Fruit fly (Drosophila melanogaster) whole organism, embryonic: ENCODE results near the gene morgue.

Experiments used
- C15 ChIP-seq: fragments of 200-800 bp; sonication (Bioruptor generic); IDR thresholded peaks from 3 replicates; pipeline ENCODE4 v1.3.6; 2022; ENCODE audit warnings: missing biosample characterization, missing genetic modification characterization
- CG10366 ChIP-seq: fragments of 200-800 bp; sonication (Bioruptor generic); IDR thresholded peaks from 2 replicates; pipeline ENCODE4 v1.3.6; 2022; ENCODE audit warnings: missing biosample characterization, missing genetic modification characterization
- CG10462 ChIP-seq: fragments of 200-800 bp; sonication (Bioruptor generic); optimal IDR thresholded peaks from 2 replicates; lab custom pipeline; 2016; ENCODE audit warnings: missing biosample characterization, missing genetic modification characterization
- CG10654 ChIP-seq: fragments of 200-800 bp; sonication (Bioruptor generic); optimal IDR thresholded peaks from 2 replicates; lab custom pipeline; 2016; ENCODE audit warnings: missing biosample characterization, missing genetic modification characterization
- CG10979 ChIP-seq: fragments of 200-800 bp; sonication (Bioruptor generic); optimal IDR thresholded peaks from 2 replicates; lab custom pipeline; 2018; ENCODE audit warnings: missing biosample characterization, mild to moderate bottlenecking, missing genetic modification characterization, moderate library complexity
- CG11398 ChIP-seq: fragments of 200-800 bp; sonication (Bioruptor generic); optimal IDR thresholded peaks from 2 replicates; lab custom pipeline; 2016; ENCODE audit warnings: missing biosample characterization, missing genetic modification characterization
- CG11504 ChIP-seq: fragments of 200-800 bp; sonication (Bioruptor generic); optimal IDR thresholded peaks from 3 replicates; lab custom pipeline; 2019; ENCODE audit warnings: missing biosample characterization, mild to moderate bottlenecking, missing genetic modification characterization, moderate library complexity
- CG12236 ChIP-seq: fragments of 200-800 bp; sonication (Bioruptor generic); optimal IDR thresholded peaks from 2 replicates; lab custom pipeline; 2016; ENCODE audit warnings: missing biosample characterization, missing genetic modification characterization
- CG13287 ChIP-seq: fragments of 200-800 bp; sonication (Bioruptor generic); IDR thresholded peaks from 2 replicates; pipeline ENCODE4 v1.3.6; 2022; ENCODE audit warnings: missing biosample characterization, missing genetic modification characterization; ENCODE audit not compliant: partially characterized antibody
- CG1529 ChIP-seq: fragments of 200-800 bp; sonication (Bioruptor generic); optimal IDR thresholded peaks from 3 replicates; lab custom pipeline; 2018; ENCODE audit warnings: missing biosample characterization, missing genetic modification characterization
- CG15514 ChIP-seq: fragments of 200-800 bp; sonication (Bioruptor generic); optimal IDR thresholded peaks from 3 replicates; lab custom pipeline; 2017; ENCODE audit warnings: missing biosample characterization, missing genetic modification characterization, mild to moderate bottlenecking, moderate library complexity, missing genetic modification reagents
- CG1647 ChIP-seq: fragments of 200-800 bp; sonication (Bioruptor generic); optimal IDR thresholded peaks from 3 replicates; lab custom pipeline; 2016; ENCODE audit warnings: missing biosample characterization, missing genetic modification characterization
- CG18599 ChIP-seq: fragments of 200-800 bp; sonication (Bioruptor generic); optimal IDR thresholded peaks from 3 replicates; lab custom pipeline; 2017; ENCODE audit warnings: missing biosample characterization, missing genetic modification characterization, mild to moderate bottlenecking, moderate library complexity, missing genetic modification reagents
- CG2712 ChIP-seq: fragments of 200-800 bp; optimal IDR thresholded peaks from 3 replicates; lab custom pipeline; 2019; ENCODE audit warnings: missing biosample characterization, mild to moderate bottlenecking, missing genetic modification characterization, moderate library complexity
- CG3995 ChIP-seq: fragments of 200-800 bp; sonication (Bioruptor generic); optimal IDR thresholded peaks from 3 replicates; lab custom pipeline; 2016; ENCODE audit warnings: missing biosample characterization, missing genetic modification characterization
- CG5245 ChIP-seq: fragments of 200-800 bp; sonication (Bioruptor generic); optimal IDR thresholded peaks from 3 replicates; lab custom pipeline; 2016; ENCODE audit warnings: missing biosample characterization, missing genetic modification characterization
- CG6654 ChIP-seq: fragments of 200-800 bp; sonication (Bioruptor generic); optimal IDR thresholded peaks from 2 replicates; lab custom pipeline; 2017; ENCODE audit warnings: missing biosample characterization, mild to moderate bottlenecking, missing genetic modification characterization
- CG6683 ChIP-seq: fragments of 200-800 bp; sonication (Bioruptor generic); optimal IDR thresholded peaks from 2 replicates; lab custom pipeline; 2017; ENCODE audit warnings: missing biosample characterization, mild to moderate bottlenecking, missing genetic modification characterization, missing genetic modification reagents
- CG6765 ChIP-seq: fragments of 200-800 bp; sonication (Bioruptor generic); optimal IDR thresholded peaks from 3 replicates; lab custom pipeline; 2017; ENCODE audit warnings: missing biosample characterization, mild to moderate bottlenecking, missing genetic modification characterization
- CG6813 ChIP-seq: fragments of 200-800 bp; sonication (Bioruptor generic); optimal IDR thresholded peaks from 2 replicates; lab custom pipeline; 2017; ENCODE audit warnings: missing biosample characterization, missing genetic modification characterization, mild to moderate bottlenecking, moderate library complexity, missing genetic modification reagents
- CG9609 ChIP-seq: fragments of 200-800 bp; sonication (Bioruptor generic); optimal IDR thresholded peaks from 3 replicates; lab custom pipeline; 2016; ENCODE audit warnings: missing biosample characterization, missing genetic modification characterization
- Drgx ChIP-seq: fragments of 200-800 bp; sonication (Bioruptor generic); IDR thresholded peaks from 2 replicates; pipeline ENCODE4 v1.3.6; 2022; ENCODE audit warnings: missing biosample characterization, missing genetic modification characterization
- E2f1 ChIP-seq: fragments of 200-800 bp; sonication (Bioruptor generic); IDR thresholded peaks from 2 replicates; pipeline ENCODE4 v1.3.6; 2022; ENCODE audit warnings: missing biosample characterization, missing genetic modification characterization
- Ets65A ChIP-seq: fragments of 200-800 bp; sonication (Bioruptor generic); peaks from one replicate; lab custom pipeline; 2016; ENCODE audit warnings: missing biosample characterization, missing genetic modification characterization
- MESR4 ChIP-seq: fragments of 200-800 bp; sonication (Bioruptor generic); optimal IDR thresholded peaks from 2 replicates; lab custom pipeline; 2018; ENCODE audit warnings: missing biosample characterization, mild to moderate bottlenecking, missing genetic modification characterization, moderate library complexity
- Mes4 ChIP-seq: fragments of 200-800 bp; sonication (Bioruptor generic); optimal IDR thresholded peaks from 2 replicates; lab custom pipeline; 2016; ENCODE audit warnings: missing biosample characterization, missing genetic modification characterization
- Opbp ChIP-seq: fragments of 200-800 bp; sonication (Bioruptor generic); IDR thresholded peaks from 3 replicates; pipeline ENCODE4 v1.3.6; 2022; ENCODE audit warnings: missing biosample characterization, missing genetic modification characterization; ENCODE audit not compliant: partially characterized antibody
- Ptx1 ChIP-seq: fragments of 200-800 bp; sonication (Bioruptor generic); IDR thresholded peaks from 2 replicates; pipeline ENCODE4 v1.3.6; 2022; ENCODE audit warnings: missing biosample characterization, missing genetic modification characterization
- Rx ChIP-seq: fragments of 200-800 bp; sonication (Bioruptor generic); IDR thresholded peaks from 2 replicates; pipeline ENCODE4 v1.3.6; 2022; ENCODE audit warnings: missing biosample characterization, missing genetic modification characterization
- Six4 ChIP-seq: fragments of 200-800 bp; sonication (Bioruptor generic); optimal IDR thresholded peaks from 2 replicates; lab custom pipeline; 2016; ENCODE audit warnings: missing biosample characterization, missing genetic modification characterization
- Sry-β ChIP-seq: fragments of 200-800 bp; sonication (Bioruptor generic); optimal IDR thresholded peaks from 2 replicates; lab custom pipeline; 2018; ENCODE audit warnings: missing biosample characterization, mild to moderate bottlenecking, missing genetic modification characterization, moderate library complexity
- Sry-δ ChIP-seq: fragments of 200-800 bp; sonication (Bioruptor generic); optimal IDR thresholded peaks from 2 replicates; lab custom pipeline; 2016; ENCODE audit warnings: missing biosample characterization, missing genetic modification characterization
- ab ChIP-seq: fragments of 200-800 bp; sonication (Bioruptor generic); optimal IDR thresholded peaks from 2 replicates; lab custom pipeline; 2016; ENCODE audit warnings: missing biosample characterization, missing genetic modification characterization
- ap ChIP-seq: fragments of 200-800 bp; sonication (Bioruptor generic); IDR thresholded peaks from 2 replicates; pipeline ENCODE4 v1.3.6; 2022; ENCODE audit warnings: missing biosample characterization, missing genetic modification characterization
- bab2 ChIP-seq: fragments of 200-800 bp; sonication (Bioruptor generic); optimal IDR thresholded peaks from 2 replicates; lab custom pipeline; 2016; ENCODE audit warnings: missing biosample characterization, missing genetic modification characterization
- fd64A ChIP-seq: fragments of 200-800 bp; sonication (Bioruptor generic); optimal IDR thresholded peaks from 3 replicates; lab custom pipeline; 2018; ENCODE audit warnings: missing biosample characterization, mild to moderate bottlenecking, missing genetic modification characterization
- hbn ChIP-seq: fragments of 200-800 bp; sonication (Bioruptor generic); IDR thresholded peaks from 2 replicates; pipeline ENCODE4 v1.3.6; 2022; ENCODE audit warnings: missing biosample characterization, missing genetic modification characterization; ENCODE audit not compliant: partially characterized antibody
- jumu ChIP-seq: fragments of 200-800 bp; sonication (Bioruptor generic); optimal IDR thresholded peaks from 3 replicates; lab custom pipeline; 2016; ENCODE audit warnings: missing biosample characterization, missing genetic modification characterization
- klu ChIP-seq: fragments of 200-800 bp; sonication (Bioruptor generic); IDR thresholded peaks from 2 replicates; pipeline ENCODE4 v1.3.6; 2022; ENCODE audit warnings: missing biosample characterization, missing genetic modification characterization
- lbe ChIP-seq: fragments of 200-800 bp; sonication (Bioruptor generic); optimal IDR thresholded peaks from 2 replicates; lab custom pipeline; 2016; ENCODE audit warnings: missing biosample characterization, mild to moderate bottlenecking, missing genetic modification characterization
- oc ChIP-seq: fragments of 200-800 bp; sonication (Bioruptor generic); optimal IDR thresholded peaks from 2 replicates; lab custom pipeline; 2018; ENCODE audit warnings: missing biosample characterization, mild to moderate bottlenecking, missing genetic modification characterization, moderate library complexity
- peb ChIP-seq: fragments of 200-800 bp; sonication (Bioruptor generic); IDR thresholded peaks from 2 replicates; pipeline ENCODE4 v1.3.6; 2022; ENCODE audit warnings: missing biosample characterization, missing genetic modification characterization
- ranshi ChIP-seq: fragments of 200-800 bp; sonication (Bioruptor generic); IDR thresholded peaks from 2 replicates; pipeline ENCODE4 v1.3.6; 2022; ENCODE audit warnings: missing biosample characterization, missing genetic modification characterization
- sna ChIP-seq: fragments of 200-800 bp; sonication (Bioruptor generic); IDR thresholded peaks from 2 replicates; pipeline ENCODE4 v1.3.6; 2022; ENCODE audit warnings: missing biosample characterization, missing genetic modification characterization; ENCODE audit not compliant: partially characterized antibody
- so ChIP-seq: fragments of 200-800 bp; sonication (Bioruptor generic); IDR thresholded peaks from 3 replicates; pipeline ENCODE4 v1.3.6; 2022; ENCODE audit warnings: missing biosample characterization, missing genetic modification characterization
- tup ChIP-seq: fragments of 200-800 bp; sonication (Bioruptor generic); optimal IDR thresholded peaks from 2 replicates; lab custom pipeline; 2016; ENCODE audit warnings: missing biosample characterization, mild to moderate bottlenecking, missing genetic modification characterization, moderate library complexity
- vvl ChIP-seq: fragments of 200-800 bp; sonication (Bioruptor generic); IDR thresholded peaks from 2 replicates; pipeline ENCODE4 v1.3.6; 2022; ENCODE audit warnings: missing biosample characterization, missing genetic modification characterization
- wdn ChIP-seq: fragments of 200-800 bp; sonication (Bioruptor generic); IDR thresholded peaks from 2 replicates; pipeline ENCODE4 v1.3.6; 2022; ENCODE audit warnings: missing biosample characterization, missing genetic modification characterization

morgue gene

dm6 chr2L:4458119-4459056 is 13.9 kb upstream of the morgue start, which contains the start of gene RpL27A (continued):
- peak; percentile 63 for TF ChIP-seq CG6654 (GFP tag; lab: Kevin White, UChicago)
- TF ChIP-seq ab, result no peak
- peak; percentile 83 for TF ChIP-seq CG18599 (GFP tag; lab: Kevin White, UChicago)
- TF ChIP-seq Sry-β, result peak; percentile 70
- peak; percentile 34 for TF ChIP-seq CG10654 (GFP tag; lab: Kevin White, UChicago)
- TF ChIP-seq CG12236 (GFP tag; lab: Kevin White, UChicago), result peak; percentile 64
- peak; percentile 100 for TF ChIP-seq Opbp (GFP tag; lab: Robert Waterston, UW)
- peak; percentile 65 for TF ChIP-seq Ptx1 (GFP tag; lab: Robert Waterston, UW)
- peak; percentile 43 for TF ChIP-seq Six4
- peak; percentile 53 for TF ChIP-seq wdn (GFP tag; lab: Robert Waterston, UW)
- peak; percentile 68 for TF ChIP-seq CG1529
- TF ChIP-seq ranshi (GFP tag; lab: Robert Waterston, UW), result peak; percentile 73
- TF ChIP-seq CG13287, result peak; percentile 71
- peak; percentile 65 for TF ChIP-seq CG5245
- peak; percentile 87 for TF ChIP-seq Mes4
- TF ChIP-seq klu, result peak; percentile 35; the same call in 1 of the 2 replicates
- TF ChIP-seq CG10366 (GFP tag; lab: Robert Waterston, UW), result peak; percentile 73
- TF ChIP-seq fd64A (GFP tag; lab: Kevin White, UChicago), result peak; percentile 80
- peak; percentile 61 for TF ChIP-seq ap (GFP tag; lab: Robert Waterston, UW)
- peak; percentile 84 for TF ChIP-seq CG6765 (GFP tag; lab: Kevin White, UChicago)
- peak; percentile 20 for TF ChIP-seq CG6683 (GFP tag; lab: Kevin White, UChicago)
- peak; percentile 64; the same call in 2 of the 3 replicates for TF ChIP-seq so (GFP tag; lab: Robert Waterston, UW)
- peak; percentile 77 for TF ChIP-seq CG11504 (tag; lab: Kevin White, UChicago)
- peak; percentile 85 for TF ChIP-seq CG15514 (GFP tag; lab: Kevin White, UChicago)
- TF ChIP-seq CG6813 (GFP tag; lab: Kevin White, UChicago), result peak; percentile 83
- TF ChIP-seq MESR4 (GFP tag; lab: Kevin White, UChicago), result peak; percentile 100
- peak; percentile 63 for TF ChIP-seq lbe (GFP tag; lab: Kevin White, UChicago)
- peak; percentile 96 for TF ChIP-seq Ets65A (GFP tag; lab: Kevin White, UChicago)
- TF ChIP-seq tup (GFP tag; lab: Kevin White, UChicago), result no peak
- peak; percentile 71 for TF ChIP-seq CG2712 (tag; lab: Kevin White, UChicago)
- peak; percentile 92 for TF ChIP-seq vvl (GFP tag; lab: Robert Waterston, UW)
- peak; percentile 49 for TF ChIP-seq CG10979 (tag; lab: Kevin White, UChicago)
- peak; percentile 36 for TF ChIP-seq bab2 (GFP tag; lab: Kevin White, UChicago)
- TF ChIP-seq CG1647 (GFP tag; lab: Kevin White, UChicago), result peak; percentile 60
- TF ChIP-seq jumu, result peak; percentile 31
- peak; percentile 48 for TF ChIP-seq CG9609
- no peak for TF ChIP-seq hbn
- peak; percentile 71 for TF ChIP-seq sna (GFP tag; lab: Robert Waterston, UW)
- 0 out of 3 replicates have a peak, but pooled peaks have one; percentile 68 for TF ChIP-seq C15
- peak; percentile 47 for TF ChIP-seq CG3995
- TF ChIP-seq Rx (GFP tag; lab: Robert Waterston, UW), result peak; percentile 80
- TF ChIP-seq Sry-δ (GFP tag; lab: Kevin White, UChicago), result peak; percentile 59
- no peak for TF ChIP-seq Drgx (GFP tag; lab: Robert Waterston, UW)
- peak; percentile 59 for TF ChIP-seq peb
- peak; percentile 65 for TF ChIP-seq CG11398 (GFP tag; lab: Kevin White, UChicago)
- TF ChIP-seq E2f1 (GFP tag; lab: Robert Waterston, UW), result peak; percentile 71
- peak; percentile 60 for TF ChIP-seq oc (tag; lab: Kevin White, UChicago)
- peak; percentile 50 for TF ChIP-seq CG10462 (GFP tag; lab: Kevin White, UChicago)
